Worm (Caenorhabditis elegans) whole organism, midembryonic: ENCODE data around the gene ZK262.4.

ENCODE experiments used
- ref-1 ChIP-seq: fragments of 200-800 bp; sonication (Bioruptor generic); conservative IDR thresholded peaks from 2 replicates; pipeline ENCODE4 v1.3.6; 2022; ENCODE audit warnings: missing genetic modification reagents, missing genetic modification characterization, missing compliant biosample characterization
- tab-1 ChIP-seq: fragments of 200-800 bp; sonication (Bioruptor generic); IDR thresholded peaks from 2 replicates; pipeline ENCODE4 v1.3.6; 2022; ENCODE audit warnings: missing genetic modification characterization, missing compliant biosample characterization
- ztf-23 ChIP-seq: fragments of 200-800 bp; sonication (Bioruptor generic); IDR thresholded peaks from 2 replicates; pipeline ENCODE4 v1.3.6; 2022; ENCODE audit warnings: missing genetic modification reagents, missing genetic modification characterization, missing compliant biosample characterization

ce11 chrV:18468097-18468496 is 43.7 kb upstream of the ZK262.4 start, which contains the start of gene ZK228.13:
- TF ChIP-seq ref-1 (GFP tag; lab: Robert Waterston, UW) (no peak), ztf-23 (no peak), tab-1 (GFP tag; lab: Robert Waterston, UW) (no peak)
